Worm (Caenorhabditis elegans) whole organism, L3 larva: ENCODE results near the gene aqp-6.

Experiments
- aly-2 ChIP-seq: fragments of 150-350 bp; optimal IDR thresholded peaks from 2 replicates; lab custom pipeline; 2014; ENCODE audit warnings: missing biosample characterization, missing genetic modification characterization
- ama-1 ChIP-seq: fragments of 150-350 bp; optimal IDR thresholded peaks from 2 replicates; lab custom pipeline; 2018
- ceh-28 ChIP-seq: fragments of 150-350 bp; optimal IDR thresholded peaks from 2 replicates; lab custom pipeline; 2014; ENCODE audit warnings: missing biosample characterization, missing genetic modification reagents, missing genetic modification characterization
- ceh-9 ChIP-seq: sonication (generic microtip); optimal IDR thresholded peaks from 2 replicates; lab custom pipeline; 2018; ENCODE audit warnings: missing biosample characterization, missing genetic modification characterization
- daf-12 ChIP-seq: fragments of 150-350 bp; optimal IDR thresholded peaks from 2 replicates; lab custom pipeline; 2014; ENCODE audit warnings: missing biosample characterization, missing genetic modification reagents, missing genetic modification characterization
- egl-5 ChIP-seq: fragments of 150-350 bp; optimal IDR thresholded peaks from 2 replicates; lab custom pipeline; 2017; ENCODE audit warnings: missing biosample characterization, missing genetic modification reagents, missing genetic modification characterization, inconsistent platforms
- elt-1 ChIP-seq: fragments of 150-350 bp; optimal IDR thresholded peaks from 2 replicates; lab custom pipeline; 2014; ENCODE audit warnings: missing biosample characterization, missing genetic modification characterization
- elt-2 ChIP-seq: sonication (generic microtip); optimal IDR thresholded peaks from 2 replicates; lab custom pipeline; 2016; ENCODE audit warnings: missing genetic modification reagents, mild to moderate bottlenecking, missing genetic modification characterization, missing compliant biosample characterization
- elt-3 ChIP-seq, 3 experiments: fragments of 150-350 bp in 1 of 3; sonication (generic microtip) in 2 of 3; optimal IDR thresholded peaks; 2 replicates in 2 of 3; 4 replicates in 1 of 3; lab custom pipeline; 2014 to 2017; ENCODE audit warnings: missing biosample characterization in 3 of 3, missing genetic modification characterization in 3 of 3
- eor-1 ChIP-seq, 2 experiments: fragments of 150-350 bp; optimal IDR thresholded peaks; 2 replicates each; lab custom pipeline; 2014 to 2018; ENCODE audit warnings: missing biosample characterization in 2 of 2, missing genetic modification characterization in 2 of 2
- fkh-10 ChIP-seq: sonication (generic microtip); optimal IDR thresholded peaks from 2 replicates; lab custom pipeline; 2017; ENCODE audit warnings: missing biosample characterization, missing genetic modification reagents, missing genetic modification characterization
- fkh-2 ChIP-seq: fragments of 150-350 bp; optimal IDR thresholded peaks from 2 replicates; lab custom pipeline; 2014; ENCODE audit warnings: missing biosample characterization, missing genetic modification reagents, missing genetic modification characterization
- fos-1 ChIP-seq: fragments of 150-350 bp; optimal IDR thresholded peaks from 2 replicates; lab custom pipeline; 2014; ENCODE audit warnings: missing biosample characterization, missing genetic modification characterization
- hmg-11 ChIP-seq: sonication (generic microtip); optimal IDR thresholded peaks from 2 replicates; lab custom pipeline; 2016; ENCODE audit warnings: missing genetic modification characterization, missing compliant biosample characterization
- jun-1 ChIP-seq: fragments of 150-350 bp; optimal IDR thresholded peaks from 2 replicates; lab custom pipeline; 2014; ENCODE audit warnings: missing biosample characterization, missing genetic modification reagents, missing genetic modification characterization
- lin-15B ChIP-seq: fragments of 150-350 bp; optimal IDR thresholded peaks from 2 replicates; lab custom pipeline; 2014; ENCODE audit warnings: missing biosample characterization, missing genetic modification characterization
- lin-39 ChIP-seq: fragments of 150-350 bp; optimal IDR thresholded peaks from 2 replicates; lab custom pipeline; 2018; ENCODE audit warnings: missing biosample characterization, missing genetic modification reagents, missing genetic modification characterization
- mdl-1 ChIP-seq: fragments of 150-350 bp; optimal IDR thresholded peaks from 2 replicates; lab custom pipeline; 2014; ENCODE audit warnings: missing biosample characterization, missing genetic modification characterization
- mml-1 ChIP-seq: fragments of 150-350 bp; sonication (generic microtip); optimal IDR thresholded peaks from 3 replicates; lab custom pipeline; 2014; ENCODE audit warnings: missing biosample characterization, missing genetic modification characterization
- nfya-1 ChIP-seq: sonication (generic microtip); optimal IDR thresholded peaks from 2 replicates; lab custom pipeline; 2017; ENCODE audit warnings: missing genetic modification characterization, mild to moderate bottlenecking, missing compliant biosample characterization, antibody characterized with exemption, moderate library complexity; ENCODE audit not compliant: insufficient read depth
- nhr-12 ChIP-seq: fragments of 150-350 bp; optimal IDR thresholded peaks from 2 replicates; lab custom pipeline; 2014; ENCODE audit warnings: missing biosample characterization, missing genetic modification characterization
- nhr-23 ChIP-seq: fragments of 150-350 bp; optimal IDR thresholded peaks from 2 replicates; lab custom pipeline; 2014; ENCODE audit warnings: missing biosample characterization, missing genetic modification reagents, missing genetic modification characterization
- nhr-43 ChIP-seq: sonication (generic microtip); optimal IDR thresholded peaks from 2 replicates; lab custom pipeline; 2016; ENCODE audit warnings: mild to moderate bottlenecking, missing genetic modification characterization, missing compliant biosample characterization; ENCODE audit not compliant: poor library complexity, severe bottlenecking
- pha-4 ChIP-seq: fragments of 150-350 bp; optimal IDR thresholded peaks from 2 replicates; lab custom pipeline; 2014; ENCODE audit warnings: missing biosample characterization, missing genetic modification reagents, missing genetic modification characterization
- pqm-1 ChIP-seq: fragments of 150-350 bp; optimal IDR thresholded peaks from 2 replicates; lab custom pipeline; 2017; ENCODE audit warnings: missing biosample characterization, missing genetic modification characterization, inconsistent platforms
- sea-2 ChIP-seq: fragments of 150-350 bp; sonication (generic microtip); optimal IDR thresholded peaks from 4 replicates; lab custom pipeline; 2014; ENCODE audit warnings: missing biosample characterization, missing genetic modification reagents, missing genetic modification characterization
- skn-1 ChIP-seq: fragments of 150-350 bp; optimal IDR thresholded peaks from 2 replicates; lab custom pipeline; 2014; ENCODE audit warnings: missing biosample characterization, missing genetic modification characterization
- snpc-4 ChIP-seq: fragments of 150-350 bp; optimal IDR thresholded peaks from 2 replicates; lab custom pipeline; 2014; ENCODE audit warnings: missing biosample characterization, missing genetic modification characterization
- tbx-2 ChIP-seq: sonication (generic microtip); optimal IDR thresholded peaks from 2 replicates; lab custom pipeline; 2016; ENCODE audit warnings: mild to moderate bottlenecking, missing genetic modification characterization, missing compliant biosample characterization
- unc-39 ChIP-seq: sonication (generic microtip); optimal IDR thresholded peaks from 4 replicates; lab custom pipeline; 2017; ENCODE audit warnings: missing biosample characterization, missing genetic modification characterization
- ztf-11 ChIP-seq: fragments of 150-350 bp; optimal IDR thresholded peaks from 2 replicates; lab custom pipeline; 2014; ENCODE audit warnings: missing biosample characterization, missing genetic modification characterization

The aqp-6 gene

DNA sequence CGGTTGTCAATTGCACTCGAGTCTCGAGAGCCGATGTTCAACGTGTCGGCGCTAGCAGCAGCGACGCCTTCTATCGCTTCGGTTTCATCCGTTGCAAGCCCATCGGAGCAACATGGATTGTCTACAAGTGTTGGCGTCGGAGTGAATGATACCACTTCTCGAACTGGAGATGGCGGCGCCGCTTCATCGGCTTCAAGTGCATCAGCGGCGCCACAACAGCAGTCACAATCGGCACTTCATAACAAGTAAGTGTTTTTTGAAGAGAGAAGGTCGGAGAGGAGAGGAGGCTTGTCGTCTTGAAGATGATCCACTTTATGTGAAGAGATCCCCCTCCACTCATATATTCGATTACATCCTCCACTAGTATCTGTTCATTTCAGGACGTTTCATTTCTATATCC, 24.4 kb downstream of the aqp-6 start:
- TF ChIP-seq ceh-9 (tag; lab: Kevin White, UChicago) (no peak), elt-1 (tag; lab: Kevin White, UChicago) (no peak), pha-4 (tag; lab: Kevin White, UChicago) (peak; percentile 1), fos-1 (tag; lab: Kevin White, UChicago) (no peak)
- TF ChIP-seq, all 47 proteins: peak for 1

DNA sequence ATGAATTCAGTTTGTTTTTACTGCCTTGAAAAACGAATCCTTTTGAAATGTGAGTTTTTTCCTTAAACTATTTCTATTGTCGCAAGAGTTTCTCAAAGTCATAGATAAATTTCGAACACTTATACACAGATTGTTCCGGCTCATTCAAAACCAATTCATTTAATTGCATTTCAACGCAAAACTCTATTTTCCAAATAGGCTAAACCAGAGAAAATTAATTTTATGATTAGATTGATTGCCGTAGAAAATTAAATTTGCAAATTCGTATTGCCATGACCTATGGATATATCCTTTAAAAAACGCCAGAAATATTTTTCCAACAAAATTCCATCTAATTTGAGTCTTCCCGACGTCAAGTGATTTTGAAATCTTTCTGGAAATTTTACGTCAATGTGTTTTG, 27.7 kb downstream of the aqp-6 start:
- TF ChIP-seq daf-12 (no peak), aly-2 (tag; lab: Kevin White, UChicago) (no peak), nhr-12 (tag; lab: Kevin White, UChicago) (no peak), ztf-11 (tag; lab: Kevin White, UChicago) (no peak), lin-15B (tag; lab: Kevin White, UChicago) (no peak)

DNA sequence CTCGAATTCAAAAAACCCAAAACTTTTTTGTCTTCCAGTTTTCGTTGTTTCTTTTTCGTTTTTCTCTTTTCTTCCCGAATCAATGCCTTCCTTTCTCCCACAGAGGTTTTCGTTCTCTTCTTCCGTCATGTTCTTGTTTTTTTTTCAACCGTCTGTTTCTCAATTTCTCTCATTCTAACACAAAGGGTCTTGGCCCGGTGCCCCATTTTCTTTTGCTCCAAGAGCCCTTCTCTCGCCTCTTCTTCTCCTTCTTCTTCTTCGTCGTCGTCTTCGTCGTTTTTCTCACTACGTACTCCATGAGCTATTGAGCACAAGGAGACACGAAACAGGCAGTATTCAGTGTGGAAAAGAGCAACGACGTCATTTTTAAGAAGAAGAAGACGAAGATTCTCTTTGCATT, 29.2 kb downstream of the aqp-6 start:
- TF ChIP-seq egl-5 (tag; lab: Kevin White, UChicago) (peak; percentile 51), lin-39 (peak; percentile 5), unc-39 (no peak), snpc-4 (tag; lab: Kevin White, UChicago) (peak; percentile 19), skn-1 (no peak), hmg-11 (peak; percentile 60), tbx-2 (tag; lab: Kevin White, UChicago) (no peak), fkh-10 (peak; percentile 61), sea-2 (GFP tag; lab: Kevin White, UChicago) (no peak), nfya-1 (tag; lab: Kevin White, UChicago) (peak; percentile 63), elt-1 (tag; lab: Kevin White, UChicago) (no peak), nhr-23 (tag; lab: Kevin White, UChicago) (no peak), mml-1 (tag; lab: Kevin White, UChicago) (no peak), daf-12 (no peak), pha-4 (tag; lab: Kevin White, UChicago) (no peak), ama-1 (lab: Kevin White, UChicago) (peak; percentile 24), pqm-1 (no peak), lin-15B (tag; lab: Kevin White, UChicago) (peak; percentile 12), ceh-28 (tag; lab: Kevin White, UChicago) (no peak), elt-3 (tag; optimal IDR thresholded peaks at IDR 0.05; lab: Kevin White, UChicago) (no peak), elt-2 (no peak), eor-1 (tag; optimal IDR thresholded peaks at IDR 0.05; lab: Kevin White, UChicago) (no peak)
- TF ChIP-seq, all 47 proteins: peak for 8

DNA sequence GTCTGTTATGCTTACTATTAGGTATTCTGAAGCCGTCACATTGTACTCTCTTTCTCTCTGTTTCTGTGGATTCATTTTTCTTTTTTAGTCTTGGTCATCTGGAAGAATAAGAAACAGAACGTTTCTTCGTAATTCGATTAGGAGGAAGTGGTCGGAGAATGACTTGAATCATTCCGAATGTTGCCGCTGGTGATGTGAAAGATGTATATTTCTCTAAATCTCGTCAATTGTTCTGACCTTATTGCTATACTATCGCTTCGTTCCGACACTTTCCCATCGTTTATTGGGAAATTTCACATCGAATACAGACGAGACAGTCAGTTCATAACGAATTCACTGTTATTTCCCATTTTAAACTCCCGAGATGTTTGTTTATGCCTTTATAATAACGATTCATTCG, 30.8 kb downstream of the aqp-6 start:
- TF ChIP-seq nhr-43 (no peak), nhr-23 (tag; lab: Kevin White, UChicago) (peak; percentile 59)

DNA sequence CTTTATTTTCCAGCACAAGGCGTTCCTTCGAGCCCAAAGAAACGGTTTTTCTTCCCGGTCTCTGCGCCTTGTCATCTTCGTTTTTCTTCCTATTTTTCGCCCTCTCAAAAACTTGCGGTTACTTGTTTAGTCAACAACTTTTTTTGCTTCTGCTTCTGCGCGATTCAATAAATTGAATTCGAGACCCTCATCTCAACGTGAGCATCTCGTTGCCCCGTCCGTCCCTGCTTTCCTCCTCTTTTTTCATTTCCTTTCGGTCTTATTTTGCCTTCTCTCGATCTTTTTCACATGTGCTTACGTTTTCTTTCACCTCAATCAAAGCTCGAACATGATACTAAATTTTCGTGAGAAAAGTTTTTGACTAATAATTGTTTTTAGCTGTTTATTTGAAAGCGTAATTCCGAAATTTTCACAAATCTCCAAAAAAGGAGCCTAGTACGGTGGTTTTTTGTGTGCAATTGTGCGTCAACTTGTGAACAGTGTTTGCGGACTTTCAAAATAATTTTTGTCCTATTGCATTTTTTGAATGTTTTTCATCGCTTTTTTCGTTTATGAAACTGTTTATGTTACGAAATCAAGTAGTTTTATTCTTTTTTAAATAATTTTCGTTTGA, 31.9 kb downstream of the aqp-6 start:
- TF ChIP-seq fos-1 (tag; lab: Kevin White, UChicago) = no peak
- TF ChIP-seq nfya-1 (tag; lab: Kevin White, UChicago) = peak; percentile 18

DNA sequence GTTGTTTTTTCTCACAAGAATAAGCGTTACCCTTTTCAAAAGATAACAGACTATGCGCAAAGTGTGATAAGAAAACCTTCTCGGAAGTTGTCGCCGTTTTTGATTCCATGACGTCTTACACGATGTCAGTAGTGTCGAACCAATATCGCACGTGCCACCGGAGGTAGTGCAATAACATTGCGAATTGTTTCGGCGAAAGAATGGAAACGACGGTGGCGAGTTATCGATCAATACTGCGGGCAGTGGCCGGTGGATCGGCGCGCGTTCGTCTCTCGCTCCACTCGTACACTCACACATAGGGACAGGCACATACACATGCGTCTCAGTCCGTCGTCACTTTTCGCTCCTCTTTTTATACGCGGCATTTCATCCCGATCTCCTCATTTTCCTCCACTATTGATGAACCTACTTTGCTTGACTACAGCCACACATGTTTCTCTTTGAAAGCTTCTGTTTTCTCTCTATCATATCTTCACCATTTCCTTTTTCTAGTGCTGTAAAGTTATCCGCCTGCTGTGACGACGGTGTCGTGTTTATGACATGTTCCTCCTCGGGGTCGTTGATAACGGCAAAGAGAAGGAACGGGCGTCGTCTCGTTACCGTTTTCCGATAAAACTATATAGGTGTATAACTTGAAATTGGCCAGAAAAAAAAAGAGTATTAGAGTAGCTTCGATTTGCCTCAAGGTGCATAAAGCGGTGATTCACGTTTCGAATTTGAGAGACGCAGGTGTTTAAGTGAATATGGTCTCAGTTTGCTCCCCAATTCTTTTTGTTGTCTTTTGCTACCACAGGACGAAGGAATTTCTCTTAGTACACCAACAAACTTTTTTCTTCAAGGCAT, 33.1 kb downstream of the aqp-6 start:
- TF ChIP-seq elt-2 = peak; percentile 75
- TF ChIP-seq jun-1 (tag; lab: Kevin White, UChicago) = peak; percentile 54
- peak; percentile 67 for TF ChIP-seq mdl-1 (tag; lab: Kevin White, UChicago)
- peak; percentile 7 for TF ChIP-seq pha-4 (tag; lab: Kevin White, UChicago)
- TF ChIP-seq daf-12 = no peak
- TF ChIP-seq ama-1 (lab: Kevin White, UChicago) = peak; percentile 58
- TF ChIP-seq sea-2 (GFP tag; lab: Kevin White, UChicago) = no peak
- peak; percentile 59 for TF ChIP-seq hmg-11
- TF ChIP-seq ceh-28 (tag; lab: Kevin White, UChicago) = peak; percentile 46
- TF ChIP-seq nhr-23 (tag; lab: Kevin White, UChicago) = peak; percentile 57
- no peak for TF ChIP-seq elt-1 (tag; lab: Kevin White, UChicago)
- TF ChIP-seq nhr-43 = peak; percentile 53
- TF ChIP-seq fkh-2 (tag; lab: Kevin White, UChicago) = no peak
- TF ChIP-seq, all 47 proteins: peak for 9
